Worm (Caenorhabditis elegans) whole organism, L1 larva: ENCODE data around the gene tag-297.

ENCODE experiments used
- C34B4.2 ChIP-seq: sonication (generic microtip); optimal IDR thresholded peaks from 2 replicates; lab custom pipeline; 2017; ENCODE audit warnings: mild to moderate bottlenecking, missing genetic modification characterization, missing compliant biosample characterization
- Y116A8C.19 ChIP-seq: sonication (generic microtip); optimal IDR thresholded peaks from 2 replicates; lab custom pipeline; 2016; ENCODE audit warnings: missing compliant biosample characterization, missing genetic modification characterization, borderline replicate concordance
- alr-1 ChIP-seq: fragments of 200-800 bp; sonication (Bioruptor generic); optimal IDR thresholded peaks from 2 replicates; lab custom pipeline; 2018; ENCODE audit warnings: borderline replicate concordance, mild to moderate bottlenecking, missing genetic modification characterization, missing compliant biosample characterization
- ama-1 ChIP-seq: fragments of 150-350 bp; optimal IDR thresholded peaks from 2 replicates; lab custom pipeline; 2014
- blmp-1 ChIP-seq: fragments of 150-350 bp; optimal IDR thresholded peaks from 2 replicates; lab custom pipeline; 2014; ENCODE audit warnings: missing biosample characterization, missing genetic modification characterization
- ceh-63 ChIP-seq: fragments of 200-800 bp; sonication (Bioruptor generic); optimal IDR thresholded peaks from 2 replicates; lab custom pipeline; 2018; ENCODE audit warnings: mild to moderate bottlenecking, missing genetic modification characterization, missing compliant biosample characterization
- ceh-88 ChIP-seq: fragments of 200-800 bp; sonication (Bioruptor generic); IDR thresholded peaks from 2 replicates; pipeline ENCODE4 v1.3.6; 2022; ENCODE audit warnings: missing genetic modification characterization, missing compliant biosample characterization
- ceh-90 ChIP-seq: sonication (generic microtip); optimal IDR thresholded peaks from 2 replicates; lab custom pipeline; 2016; ENCODE audit warnings: missing genetic modification characterization, missing compliant biosample characterization
- dpl-1 ChIP-seq, 3 experiments: fragments of 150-350 bp in 2 of 3; sonication (generic microtip) in 1 of 3; optimal IDR thresholded peaks; 2 replicates each; lab custom pipeline; 2014 to 2017; ENCODE audit warnings: missing biosample characterization in 3 of 3, missing genetic modification characterization in 3 of 3, missing genetic modification reagents in 3 of 3
- dsc-1 ChIP-seq: sonication (generic microtip); optimal IDR thresholded peaks from 2 replicates; lab custom pipeline; 2016; ENCODE audit warnings: mild to moderate bottlenecking, missing genetic modification characterization, missing compliant biosample characterization
- efl-1 ChIP-seq, 4 experiments: fragments of 150-350 bp; optimal IDR thresholded peaks in 3 of 4; peaks in 1 of 4; 1 replicate in 1 of 4; 2 replicates in 3 of 4; lab custom pipeline; 2014; ENCODE audit warnings: missing biosample characterization in 2 of 4, missing genetic modification characterization in 2 of 4, missing genetic modification reagents in 2 of 4
- efl-3 ChIP-seq: fragments of 200-800 bp; sonication (Bioruptor generic); optimal IDR thresholded peaks from 2 replicates; lab custom pipeline; 2018; ENCODE audit warnings: mild to moderate bottlenecking, missing genetic modification characterization, missing compliant biosample characterization
- egl-27 ChIP-seq, 2 experiments: fragments of 150-350 bp in 1 of 2; sonication (generic microtip); optimal IDR thresholded peaks; 3 replicates each; lab custom pipeline; 2017 to 2018; ENCODE audit warnings: missing biosample characterization in 2 of 2, missing genetic modification characterization in 2 of 2, missing genetic modification reagents in 2 of 2
- elt-2 ChIP-seq: sonication (generic microtip); optimal IDR thresholded peaks from 2 replicates; lab custom pipeline; 2016; ENCODE audit warnings: missing genetic modification characterization, mild to moderate bottlenecking, inconsistent platforms, missing compliant biosample characterization, missing genetic modification reagents
- elt-3 ChIP-seq, 6 experiments: fragments of 150-350 bp in 1 of 6; sonication (generic microtip); optimal IDR thresholded peaks; 2 replicates each; lab custom pipeline; 2017 to 2018; ENCODE audit warnings: missing biosample characterization in 6 of 6, missing genetic modification characterization in 6 of 6, inconsistent platforms in 1 of 6
- fkh-10 ChIP-seq: sonication (generic microtip); optimal IDR thresholded peaks from 2 replicates; lab custom pipeline; 2017; ENCODE audit warnings: missing biosample characterization, missing genetic modification reagents, missing genetic modification characterization
- grh-1 ChIP-seq: fragments of 200-800 bp; sonication (Bioruptor generic); IDR thresholded peaks from 2 replicates; pipeline ENCODE4 v1.3.6; 2022; ENCODE audit warnings: missing genetic modification reagents, missing genetic modification characterization, missing compliant biosample characterization
- hlh-4 ChIP-seq: sonication (generic microtip); optimal IDR thresholded peaks from 2 replicates; lab custom pipeline; 2016; ENCODE audit warnings: mild to moderate bottlenecking, missing genetic modification characterization, missing compliant biosample characterization
- hpl-2 ChIP-seq: fragments of 150-350 bp; optimal IDR thresholded peaks from 2 replicates; lab custom pipeline; 2014; ENCODE audit warnings: missing biosample characterization, missing genetic modification reagents, missing genetic modification characterization
- isw-1 ChIP-seq: fragments of 200-800 bp; sonication (Bioruptor generic); IDR thresholded peaks from 2 replicates; pipeline ENCODE4 v1.3.6; 2022; ENCODE audit warnings: missing genetic modification characterization, missing compliant biosample characterization
- jun-1 ChIP-seq: fragments of 150-350 bp; optimal IDR thresholded peaks from 2 replicates; lab custom pipeline; 2014; ENCODE audit warnings: missing biosample characterization, missing genetic modification reagents, missing genetic modification characterization
- lin-14 ChIP-seq: fragments of 200-800 bp; sonication (Bioruptor generic); optimal IDR thresholded peaks from 2 replicates; lab custom pipeline; 2018; ENCODE audit warnings: mild to moderate bottlenecking, missing genetic modification characterization, moderate library complexity, missing compliant biosample characterization
- lsy-2 ChIP-seq, 2 experiments: fragments of 150-350 bp; optimal IDR thresholded peaks; 2 replicates each; lab custom pipeline; 2014; ENCODE audit warnings: missing biosample characterization in 2 of 2, missing genetic modification characterization in 2 of 2
- mab-9 ChIP-seq: fragments of 200-800 bp; sonication (Bioruptor generic); IDR thresholded peaks from 2 replicates; pipeline ENCODE4 v1.3.6; 2022; ENCODE audit warnings: missing genetic modification reagents, missing genetic modification characterization, missing compliant biosample characterization
- mep-1 ChIP-seq: fragments of 150-350 bp; optimal IDR thresholded peaks from 2 replicates; lab custom pipeline; 2014; ENCODE audit warnings: missing biosample characterization, missing genetic modification characterization
- nhr-11 ChIP-seq: fragments of 150-350 bp; optimal IDR thresholded peaks from 2 replicates; lab custom pipeline; 2014; ENCODE audit warnings: missing biosample characterization, missing genetic modification characterization
- nhr-12 ChIP-seq: sonication (generic microtip); optimal IDR thresholded peaks from 2 replicates; lab custom pipeline; 2017; ENCODE audit warnings: missing biosample characterization, missing genetic modification characterization
- nhr-19 ChIP-seq: fragments of 200-800 bp; sonication (Bioruptor generic); conservative IDR thresholded peaks from 2 replicates; pipeline ENCODE4 v1.3.6; 2022; ENCODE audit warnings: missing genetic modification characterization, missing compliant biosample characterization
- nhr-20 ChIP-seq: sonication (generic microtip); optimal IDR thresholded peaks from 2 replicates; lab custom pipeline; 2016; ENCODE audit warnings: mild to moderate bottlenecking, missing genetic modification characterization, missing compliant biosample characterization
- nhr-71 ChIP-seq: sonication (generic microtip); optimal IDR thresholded peaks from 2 replicates; lab custom pipeline; 2016; ENCODE audit warnings: mild to moderate bottlenecking, missing genetic modification characterization, moderate library complexity, missing compliant biosample characterization
- nhr-77 ChIP-seq: fragments of 150-350 bp; optimal IDR thresholded peaks from 2 replicates; lab custom pipeline; 2014; ENCODE audit warnings: missing biosample characterization, missing genetic modification characterization
- nhr-85 ChIP-seq: sonication (generic microtip); peaks from one replicate; lab custom pipeline; 2016; ENCODE audit warnings: missing genetic modification characterization, inconsistent platforms, missing compliant biosample characterization
- nhr-90 ChIP-seq: sonication (generic microtip); optimal IDR thresholded peaks from 2 replicates; lab custom pipeline; 2016; ENCODE audit warnings: mild to moderate bottlenecking, missing genetic modification characterization, missing compliant biosample characterization; ENCODE audit not compliant: poor library complexity
- pax-3 ChIP-seq: fragments of 200-800 bp; sonication (Bioruptor generic); optimal IDR thresholded peaks from 2 replicates; lab custom pipeline; 2018; ENCODE audit warnings: mild to moderate bottlenecking, missing genetic modification characterization, moderate library complexity, missing compliant biosample characterization
- pqm-1 ChIP-seq: sonication (generic microtip); optimal IDR thresholded peaks from 3 replicates; lab custom pipeline; 2017; ENCODE audit warnings: missing biosample characterization, missing genetic modification characterization
- rnt-1 ChIP-seq: sonication (generic microtip); optimal IDR thresholded peaks from 2 replicates; lab custom pipeline; 2016; ENCODE audit warnings: mild to moderate bottlenecking, missing genetic modification characterization, moderate library complexity, missing compliant biosample characterization
- snpc-4 ChIP-seq: fragments of 150-350 bp; optimal IDR thresholded peaks from 2 replicates; lab custom pipeline; 2014; ENCODE audit warnings: missing biosample characterization, missing genetic modification characterization
- snu-23 ChIP-seq: sonication (generic microtip); optimal IDR thresholded peaks from 2 replicates; lab custom pipeline; 2016; ENCODE audit warnings: missing genetic modification characterization, missing compliant biosample characterization
- sup-37 ChIP-seq: fragments of 200-800 bp; sonication (Bioruptor generic); optimal IDR thresholded peaks from 2 replicates; lab custom pipeline; 2018; ENCODE audit warnings: mild to moderate bottlenecking, missing genetic modification characterization, missing compliant biosample characterization
- tbx-2 ChIP-seq: sonication (generic microtip); optimal IDR thresholded peaks from 2 replicates; lab custom pipeline; 2016; ENCODE audit warnings: missing genetic modification characterization, missing compliant biosample characterization
- tlp-1 ChIP-seq: fragments of 150-350 bp; optimal IDR thresholded peaks from 2 replicates; lab custom pipeline; 2014; ENCODE audit warnings: missing biosample characterization, missing genetic modification characterization
- unc-130 ChIP-seq: fragments of 150-350 bp; optimal IDR thresholded peaks from 2 replicates; lab custom pipeline; 2017; ENCODE audit warnings: missing biosample characterization, missing genetic modification characterization, inconsistent platforms
- unc-98 ChIP-seq: fragments of 200-800 bp; sonication (Bioruptor generic); IDR thresholded peaks from 2 replicates; pipeline ENCODE4 v1.3.6; 2022; ENCODE audit warnings: missing genetic modification characterization, missing compliant biosample characterization
- vab-15 ChIP-seq: sonication (generic microtip); optimal IDR thresholded peaks from 2 replicates; lab custom pipeline; 2017; ENCODE audit warnings: missing genotype, mild to moderate bottlenecking, missing genetic modification characterization, missing compliant biosample characterization
- xbp-1 ChIP-seq: sonication (generic microtip); optimal IDR thresholded peaks from 2 replicates; lab custom pipeline; 2016; ENCODE audit warnings: missing genetic modification characterization, missing compliant biosample characterization
- zip-4 ChIP-seq: fragments of 200-800 bp; sonication (Bioruptor generic); optimal IDR thresholded peaks from 2 replicates; lab custom pipeline; 2018; ENCODE audit warnings: mild to moderate bottlenecking, missing genetic modification characterization, moderate library complexity, missing compliant biosample characterization
- ztf-11 ChIP-seq, 2 experiments: sonication (generic microtip); optimal IDR thresholded peaks; 2 replicates each; lab custom pipeline; 2016 to 2017; ENCODE audit warnings: missing genetic modification characterization in 2 of 2, missing biosample characterization in 1 of 2, missing compliant biosample characterization in 1 of 2
- ztf-4 ChIP-seq: fragments of 150-350 bp; optimal IDR thresholded peaks from 2 replicates; lab custom pipeline; 2014; ENCODE audit warnings: missing biosample characterization, missing genetic modification characterization

The tag-297 gene

ce11 chrII:14598367-14598766 is 29.1 kb upstream of the tag-297 start (continued):
- TF ChIP-seq elt-3 (tag; optimal IDR thresholded peaks at IDR 0.05; lab: Kevin White, UChicago) (peak in 2 of 6 experiments; percentile 38 to 54), pqm-1 (no peak), alr-1 (no peak), ceh-90 (no peak), xbp-1 (peak; percentile 57), C34B4.2 (tag; lab: Kevin White, UChicago) (no peak), zip-4 (GFP tag; lab: Kevin White, UChicago) (no peak), dsc-1 (peak; percentile 59), lsy-2 (tag; optimal IDR thresholded peaks at IDR 0.05; lab: Kevin White, UChicago) (peak; percentile 76 to 79), snu-23 (peak; percentile 87), ceh-63 (GFP tag; lab: Kevin White, UChicago) (no peak), ztf-4 (tag; lab: Kevin White, UChicago) (peak; percentile 69), hlh-4 (tag; lab: Kevin White, UChicago) (no peak), tbx-2 (tag; lab: Kevin White, UChicago) (peak; percentile 52), nhr-19 (peak; percentile 83), unc-130 (tag; lab: Kevin White, UChicago) (peak; percentile 61), snpc-4 (peak; percentile 59), rnt-1 (peak; percentile 82), vab-15 (tag; lab: Kevin White, UChicago) (no peak), elt-2 (peak; percentile 77), dpl-1 (GFP tag; optimal IDR thresholded peaks at IDR 0.05; lab: Kevin White, UChicago) (peak; percentile 28 to 53 (median 45)), hpl-2 (GFP tag; lab: Kevin White, UChicago) (no peak), isw-1 (GFP tag; lab: Robert Waterston, UW) (no peak; the same call in 1 of the 2 replicates), ztf-11 (tag; optimal IDR thresholded peaks at IDR 0.05; lab: Kevin White, UChicago) (no peak), nhr-12 (tag; lab: Kevin White, UChicago) (no peak), nhr-77 (tag; lab: Kevin White, UChicago) (peak; percentile 84), jun-1 (tag; lab: Kevin White, UChicago) (peak; percentile 25), lin-14 (GFP tag; lab: Kevin White, UChicago) (peak; percentile 87), grh-1 (GFP tag; lab: Robert Waterston, UW) (no peak)

ce11 chrII:14599284-14599862 is 28.1 kb upstream of the tag-297 start:
- TF ChIP-seq nhr-11: no peak
- no peak for TF ChIP-seq Y116A8C.19 (tag; lab: Kevin White, UChicago)
- TF ChIP-seq sup-37 (GFP tag; lab: Kevin White, UChicago): no peak
- TF ChIP-seq mep-1 (tag; lab: Kevin White, UChicago): peak; percentile 6
- no peak for TF ChIP-seq nhr-71 (tag; lab: Kevin White, UChicago)
- TF ChIP-seq ama-1: no peak

- TF ChIP-seq nhr-90: peak; percentile 48
- no peak for TF ChIP-seq unc-98 (GFP tag; lab: Robert Waterston, UW)
- TF ChIP-seq tlp-1: no peak
- peak; percentile 41 for TF ChIP-seq nhr-71 (tag; lab: Kevin White, UChicago)
- TF ChIP-seq efl-3 (GFP tag; lab: Kevin White, UChicago): no peak
- no peak for TF ChIP-seq fkh-10 (GFP tag; lab: Kevin White, UChicago)
- peak in 1 of 2 experiments; percentile 10 for TF ChIP-seq lsy-2 (tag; optimal IDR thresholded peaks at IDR 0.05; lab: Kevin White, UChicago)
- TF ChIP-seq mab-9 (GFP tag; lab: Robert Waterston, UW): no peak
- no peak for TF ChIP-seq egl-27 (tag; optimal IDR thresholded peaks at IDR 0.05; lab: Kevin White, UChicago)
- TF ChIP-seq blmp-1 (tag; lab: Kevin White, UChicago): peak; percentile 46
- no peak for TF ChIP-seq dsc-1
- peak; percentile 92 for TF ChIP-seq nhr-85 (tag; lab: Kevin White, UChicago)
- TF ChIP-seq dpl-1 (GFP tag; optimal IDR thresholded peaks at IDR 0.05; lab: Kevin White, UChicago): no peak
- no peak for TF ChIP-seq xbp-1
- TF ChIP-seq efl-1 (optimal IDR thresholded peaks at IDR 0.05; lab: Kevin White, UChicago): no peak
- no peak for TF ChIP-seq efl-1 (GFP tag; optimal IDR thresholded peaks at IDR 0.05 in 1 of 2; lab: Kevin White, UChicago)
- TF ChIP-seq lin-14 (GFP tag; lab: Kevin White, UChicago): peak; percentile 69
- no peak; the same call in 1 of the 2 replicates for TF ChIP-seq ceh-88 (GFP tag; lab: Robert Waterston, UW)
- TF ChIP-seq nhr-20 (tag; lab: Kevin White, UChicago): peak; percentile 61
- TF ChIP-seq pax-3 (tag; lab: Kevin White, UChicago): no peak
Measured at ce11 chrII:14599933-14600630, 27.3 kb upstream of the tag-297 start.
